Fruit fly (Drosophila melanogaster): ENCODE results near the gene CG15544.

The CG15544 gene

dm6 chr3R:30789363-30789762 is 38.3 kb upstream of the CG15544 start (continued):
- no peak for TF ChIP-seq CG10462 (GFP tag; optimal IDR thresholded peaks at IDR 0.05)
- TF ChIP-seq sim (GFP tag; IDR thresholded peaks at IDR 0.05), result peak; percentile 63
- TF ChIP-seq E2f2 (GFP tag; IDR thresholded peaks at IDR 0.05), result peak; percentile 99
- TF ChIP-seq eve (GFP tag; optimal IDR thresholded peaks at IDR 0.05), result no peak
- peak; percentile 31; the same call in 1 of the 2 replicates for TF ChIP-seq Rx (GFP tag; IDR thresholded peaks at IDR 0.05)
- no peak for TF ChIP-seq Six4 (GFP tag; optimal IDR thresholded peaks at IDR 0.05)
- peak; percentile 76 for TF ChIP-seq B-H1 (GFP tag; IDR thresholded peaks at IDR 0.05)
- TF ChIP-seq otp (GFP tag; IDR thresholded peaks at IDR 0.05), result peak; percentile 86
- peak; percentile 14 for TF ChIP-seq Max (GFP tag; optimal IDR thresholded peaks at IDR 0.05)
- TF ChIP-seq Dll (GFP tag; IDR thresholded peaks at IDR 0.05; ENCODE audit: partially characterized antibody), result peak; percentile 51; the same call in 2 of the 4 replicates
- peak; percentile 67; the same call in 1 of the 2 replicates for TF ChIP-seq CG42726 (GFP tag; IDR thresholded peaks at IDR 0.05; ENCODE audit: partially characterized antibody)
- no peak for TF ChIP-seq Hand (GFP tag; optimal IDR thresholded peaks at IDR 0.05)
- peak; percentile 12 for TF ChIP-seq Myb (GFP tag; optimal IDR thresholded peaks at IDR 0.05)
- TF ChIP-seq Hr78 (GFP tag; optimal IDR thresholded peaks at IDR 0.05), result no peak
- peak; percentile 63 for TF ChIP-seq CG10366 (GFP tag; IDR thresholded peaks at IDR 0.05)
- no peak for TF ChIP-seq Lpt (GFP tag; optimal IDR thresholded peaks at IDR 0.05)
- TF ChIP-seq Dip2 (GFP tag; IDR thresholded peaks at IDR 0.05), result peak; percentile 94
- TF ChIP-seq Ptx1 (GFP tag; IDR thresholded peaks at IDR 0.05), result peak; percentile 61
- peak; percentile 60 for TF ChIP-seq Ada2b (GFP tag; IDR thresholded peaks at IDR 0.05)
- TF ChIP-seq CG10565 (GFP tag; optimal IDR thresholded peaks at IDR 0.05), result no peak
- TF ChIP-seq gfzf (GFP tag; optimal IDR thresholded peaks at IDR 0.05), result peak; percentile 60
- peak; percentile 74 for TF ChIP-seq NFAT (GFP tag; IDR thresholded peaks at IDR 0.05)
- TF ChIP-seq stwl (tag; optimal IDR thresholded peaks at IDR 0.05), result peak; percentile 92
- peak in 1 of 2 experiments; percentile 7 for TF ChIP-seq chif (GFP tag; optimal IDR thresholded peaks at IDR 0.05)
- TF ChIP-seq CG17385 (GFP tag; optimal IDR thresholded peaks at IDR 0.05), result peak; percentile 32
- peak; percentile 36; the same call in 1 of the 3 replicates for TF ChIP-seq mld (GFP tag; IDR thresholded peaks at IDR 0.05; ENCODE audit: partially characterized antibody)
- TF ChIP-seq Hmr (GFP tag; optimal IDR thresholded peaks at IDR 0.05), result peak; percentile 47
- TF ChIP-seq inv (GFP tag; IDR thresholded peaks at IDR 0.05; ENCODE audit: partially characterized antibody), result peak; percentile 38; the same call in 1 of the 2 replicates
- no peak for TF ChIP-seq hkb (optimal IDR thresholded peaks at IDR 0.05)
- peak; percentile 75 for TF ChIP-seq hkb (GFP tag; IDR thresholded peaks at IDR 0.05)
- TF ChIP-seq CG4730 (GFP tag; IDR thresholded peaks at IDR 0.05), result no peak
- TF ChIP-seq CG3281 (GFP tag; optimal IDR thresholded peaks at IDR 0.05), result peak; percentile 15
- peak; percentile 43 for TF ChIP-seq mam (GFP tag; optimal IDR thresholded peaks at IDR 0.05)
- TF ChIP-seq CG17612 (GFP tag; IDR thresholded peaks at IDR 0.05), result no peak
- TF ChIP-seq wor (GFP tag; IDR thresholded peaks at IDR 0.05), result 0 out of 2 replicates have a peak, but pooled peaks have one; percentile 12
- TF ChIP-seq CG34422 (GFP tag; IDR thresholded peaks at IDR 0.05), result peak; percentile 85
- TF ChIP-seq Oaz (GFP tag; IDR thresholded peaks at IDR 0.05), result peak; percentile 73
- peak; percentile 89 for TF ChIP-seq Rfx (GFP tag; IDR thresholded peaks at IDR 0.05)
- peak; percentile 13 for TF ChIP-seq tio (GFP tag; optimal IDR thresholded peaks at IDR 0.05)
- TF ChIP-seq CG4282 (GFP tag; optimal IDR thresholded peaks at IDR 0.05), result no peak
- no peak for TF ChIP-seq CG12236 (GFP tag; optimal IDR thresholded peaks at IDR 0.05)
- TF ChIP-seq vnd (GFP tag; IDR thresholded peaks at IDR 0.05; ENCODE audit: partially characterized antibody), result 0 out of 3 replicates have a peak, but pooled peaks have one; percentile 6
- TF ChIP-seq croc (GFP tag; conservative IDR thresholded peaks at IDR 0.05), result peak; percentile 39; the same call in 2 of the 3 replicates
- TF ChIP-seq Ets97D (GFP tag; optimal IDR thresholded peaks at IDR 0.05), result peak; percentile 33
- TF ChIP-seq ci (GFP tag; IDR thresholded peaks at IDR 0.05), result peak; percentile 86
- TF ChIP-seq CG18599 (GFP tag; optimal IDR thresholded peaks at IDR 0.05), result no peak
- TF ChIP-seq lilli (GFP tag; optimal IDR thresholded peaks at IDR 0.05), result peak; percentile 12
- TF ChIP-seq Dad (GFP tag; optimal IDR thresholded peaks at IDR 0.05), result peak; percentile 52
- peak; percentile 69 for TF ChIP-seq CG18262 (tag; optimal IDR thresholded peaks at IDR 0.05)
- TF ChIP-seq tgo (GFP tag; IDR thresholded peaks at IDR 0.05), result peak; percentile 74
- peak; percentile 77 for TF ChIP-seq ap (GFP tag; IDR thresholded peaks at IDR 0.05)

Data from whole organism, embryonic.